Fruit fly (Drosophila melanogaster): ENCODE data around the gene CG32269.
A peak's percentile ranks its signal among the peaks of the same experiment; 100 is the strongest.

The CG32269 gene

DNA sequence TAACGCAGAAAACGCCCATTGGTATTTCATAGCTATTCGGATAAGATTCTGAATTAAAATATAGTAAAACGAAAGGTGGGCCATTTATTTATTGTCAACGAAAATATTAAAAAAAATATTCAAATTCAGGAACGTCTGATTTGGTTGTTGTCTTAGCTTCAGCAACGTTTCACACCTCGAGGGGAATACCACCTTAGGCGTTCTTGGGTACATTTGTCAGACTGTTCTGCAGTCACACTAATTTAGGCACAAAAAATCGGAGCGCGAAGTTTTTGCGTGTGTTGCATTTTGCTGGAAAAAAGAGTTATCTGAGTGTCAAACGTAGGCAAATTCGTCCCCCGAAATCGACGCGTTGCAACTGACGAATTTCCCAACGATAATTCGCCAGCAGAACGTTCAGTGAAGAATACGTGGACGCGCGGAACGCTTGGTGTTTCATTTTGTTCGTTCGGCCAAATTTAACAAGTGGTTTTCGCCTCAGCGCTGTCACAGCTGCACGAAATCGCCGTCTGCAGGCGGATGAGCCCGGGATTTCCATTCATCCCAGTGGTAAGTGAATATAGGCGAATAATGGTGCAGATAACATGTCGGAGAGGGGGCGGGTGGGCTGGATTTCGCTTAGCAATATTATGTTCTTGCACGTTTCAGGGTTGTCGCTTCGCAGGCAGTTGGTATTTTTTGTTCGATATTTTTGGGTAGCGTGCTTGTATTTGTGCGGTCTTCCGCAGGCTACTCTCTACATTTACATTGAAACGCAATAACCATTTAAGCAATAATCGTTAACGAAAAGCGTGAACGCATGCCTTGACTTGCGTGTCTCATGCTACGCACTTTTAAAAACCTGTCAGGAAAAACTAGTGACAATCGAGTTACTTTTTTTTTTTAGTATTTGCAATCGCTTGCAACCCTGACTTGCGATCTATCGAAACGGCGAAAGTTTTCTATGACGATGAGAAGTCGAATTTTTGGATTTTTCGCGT is 16.2 kb upstream of the CG32269 start, which contains the start of gene Larp4B (continued):
- TF ChIP-seq D (optimal IDR thresholded peaks at IDR 0.05), result peak; percentile 30
- no peak for TF ChIP-seq D (GFP tag; optimal IDR thresholded peaks at IDR 0.05)
- TF ChIP-seq CG4707 (GFP tag; optimal IDR thresholded peaks at IDR 0.05), result no peak
- no peak for TF ChIP-seq psq (GFP tag; optimal IDR thresholded peaks at IDR 0.05)
- TF ChIP-seq oc (tag; optimal IDR thresholded peaks at IDR 0.05), result no peak
- TF ChIP-seq otp (GFP tag; IDR thresholded peaks at IDR 0.05), result no peak
- no peak for TF ChIP-seq CG30403 (GFP tag; optimal IDR thresholded peaks at IDR 0.05)
- TF ChIP-seq Camta (GFP tag; optimal IDR thresholded peaks at IDR 0.05), result no peak
- no peak for TF ChIP-seq HLHmδ (GFP tag; optimal IDR thresholded peaks at IDR 0.05)
- no peak for TF ChIP-seq CG10366 (GFP tag; IDR thresholded peaks at IDR 0.05)
- TF ChIP-seq D19B (GFP tag; optimal IDR thresholded peaks at IDR 0.05), result no peak
- TF ChIP-seq H15 (GFP tag; IDR thresholded peaks at IDR 0.05), result no peak
- no peak for TF ChIP-seq fru (optimal IDR thresholded peaks at IDR 0.05)
- TF ChIP-seq CG2202 (tag; optimal IDR thresholded peaks at IDR 0.05), result no peak
- peak; percentile 18; the same call in 1 of the 2 replicates for TF ChIP-seq CG4360 (GFP tag; IDR thresholded peaks at IDR 0.05)
- no peak for TF ChIP-seq CG31441 (GFP tag; IDR thresholded peaks at IDR 0.05)
- peak; percentile 37 for TF ChIP-seq sd (tag; optimal IDR thresholded peaks at IDR 0.05)
- TF ChIP-seq BtbVII (GFP tag; optimal IDR thresholded peaks at IDR 0.05), result peak; percentile 15
- TF ChIP-seq dati (GFP tag; IDR thresholded peaks at IDR 0.05), result no peak
- no peak for TF ChIP-seq pros (GFP tag; optimal IDR thresholded peaks at IDR 0.05)
- no peak for TF ChIP-seq Lpt (GFP tag; optimal IDR thresholded peaks at IDR 0.05)
- TF ChIP-seq tio (GFP tag; optimal IDR thresholded peaks at IDR 0.05), result no peak
- no peak for TF ChIP-seq CG15696 (tag; optimal IDR thresholded peaks at IDR 0.05)
- no peak for TF ChIP-seq Sox102F (GFP tag; optimal IDR thresholded peaks at IDR 0.05)
- TF ChIP-seq Jarid2 (GFP tag; optimal IDR thresholded peaks at IDR 0.05), result no peak
- TF ChIP-seq C15 (GFP tag; IDR thresholded peaks at IDR 0.05), result no peak
- no peak for TF ChIP-seq ken (GFP tag; IDR thresholded peaks at IDR 0.05)
- no peak for TF ChIP-seq her (GFP tag; optimal IDR thresholded peaks at IDR 0.05)
- TF ChIP-seq CG16815 (GFP tag; optimal IDR thresholded peaks at IDR 0.05), result no peak
- TF ChIP-seq CG17328 (GFP tag; IDR thresholded peaks at IDR 0.05), result no peak
- no peak for TF ChIP-seq tna (GFP tag; IDR thresholded peaks at IDR 0.05; ENCODE audit: partially characterized antibody)
- no peak for TF ChIP-seq CG8765 (GFP tag; IDR thresholded peaks at IDR 0.05)
- no peak for TF ChIP-seq fd64A (GFP tag; optimal IDR thresholded peaks at IDR 0.05)
- TF ChIP-seq Dad (GFP tag; optimal IDR thresholded peaks at IDR 0.05), result no peak
- no peak for TF ChIP-seq HHEX (GFP tag; optimal IDR thresholded peaks at IDR 0.05)
- TF ChIP-seq Xrp1 (GFP tag; IDR thresholded peaks at IDR 0.05), result peak; percentile 7; the same call in 1 of the 2 replicates
- TF ChIP-seq Gsc (GFP tag; IDR thresholded peaks at IDR 0.05), result no peak
- TF ChIP-seq eyg (GFP tag; optimal IDR thresholded peaks at IDR 0.05), result no peak
- no peak for TF ChIP-seq CG11560 (tag; IDR thresholded peaks at IDR 0.05)
- TF ChIP-seq Bgb (GFP tag; IDR thresholded peaks at IDR 0.05; ENCODE audit: partially characterized antibody), result no peak
- no peak for TF ChIP-seq CG31365 (tag; optimal IDR thresholded peaks at IDR 0.05)
- TF ChIP-seq slp2 (GFP tag; optimal IDR thresholded peaks at IDR 0.05), result no peak
- peak; percentile 17 for TF ChIP-seq nerfin-1 (tag; optimal IDR thresholded peaks at IDR 0.05)
- TF ChIP-seq CG2116 (GFP tag; optimal IDR thresholded peaks at IDR 0.05), result peak; percentile 98
- TF ChIP-seq chm (GFP tag; IDR thresholded peaks at IDR 0.05), result no peak
- peak; percentile 35; the same call in 1 of the 2 replicates for TF ChIP-seq slbo (GFP tag; IDR thresholded peaks at IDR 0.05)
- peak; percentile 25 for TF ChIP-seq nmo (GFP tag; optimal IDR thresholded peaks at IDR 0.05)
- no peak for TF ChIP-seq Hand (GFP tag; optimal IDR thresholded peaks at IDR 0.05)
- no peak for TF ChIP-seq Abd-B (GFP tag; optimal IDR thresholded peaks at IDR 0.05)
- TF ChIP-seq Fer3 (tag; optimal IDR thresholded peaks at IDR 0.05), result no peak
